Worm (Caenorhabditis elegans): ENCODE measurements around the gene cest-10.

DNA sequence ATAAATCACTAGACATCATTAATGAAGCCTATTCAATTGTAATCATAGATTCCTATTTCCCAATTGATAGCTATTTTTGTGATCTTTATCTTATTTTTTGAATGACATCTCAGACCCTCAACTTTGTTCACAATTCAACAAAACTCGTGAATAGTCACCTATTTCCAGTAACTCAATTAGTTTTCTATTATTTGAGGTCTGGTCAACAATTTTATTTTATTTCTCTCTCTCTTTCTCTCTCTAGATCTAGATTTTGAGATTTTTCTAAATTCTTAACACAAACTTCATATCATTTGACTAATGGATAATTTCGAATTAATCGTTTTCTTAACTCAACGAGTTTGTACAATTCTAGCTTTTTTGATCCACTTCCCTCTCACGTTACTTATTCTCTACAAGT is 6.9 kb upstream of the cest-10 start, which contains the start of gene str-1:
- TF ChIP-seq ztf-29 (GFP tag; IDR thresholded peaks at IDR 0.05) = no peak
- no peak for TF ChIP-seq tab-1 (GFP tag; IDR thresholded peaks at IDR 0.05)
- TF ChIP-seq med-1 (GFP tag; optimal IDR thresholded peaks at IDR 0.05; ENCODE audit: insufficient read depth) = no peak
- TF ChIP-seq cog-1 (tag; optimal IDR thresholded peaks at IDR 0.05) = no peak
- no peak for TF ChIP-seq T22C8.4 (GFP tag; IDR thresholded peaks at IDR 0.05)
- TF ChIP-seq ztf-23 (GFP tag; IDR thresholded peaks at IDR 0.05) = no peak
